Worm (Caenorhabditis elegans) whole organism, L4/young adult: ENCODE results near the gene Y11D7A.10.

ENCODE experiments used
- W03F9.2 ChIP-seq: fragments of 150-350 bp; optimal IDR thresholded peaks from 2 replicates; lab custom pipeline; 2014; ENCODE audit warnings: missing biosample characterization, missing genetic modification characterization
- dao-5 ChIP-seq: sonication (generic microtip); optimal IDR thresholded peaks from 2 replicates; lab custom pipeline; 2016; ENCODE audit warnings: missing genotype, missing genetic modification characterization, moderate library complexity, missing compliant biosample characterization
- him-1 ChIP-seq: sonication (generic microtip); optimal IDR thresholded peaks from 2 replicates; lab custom pipeline; 2016; ENCODE audit warnings: missing genotype, missing genetic modification reagents, missing genetic modification characterization, missing compliant biosample characterization

The Y11D7A.10 gene

DNA sequence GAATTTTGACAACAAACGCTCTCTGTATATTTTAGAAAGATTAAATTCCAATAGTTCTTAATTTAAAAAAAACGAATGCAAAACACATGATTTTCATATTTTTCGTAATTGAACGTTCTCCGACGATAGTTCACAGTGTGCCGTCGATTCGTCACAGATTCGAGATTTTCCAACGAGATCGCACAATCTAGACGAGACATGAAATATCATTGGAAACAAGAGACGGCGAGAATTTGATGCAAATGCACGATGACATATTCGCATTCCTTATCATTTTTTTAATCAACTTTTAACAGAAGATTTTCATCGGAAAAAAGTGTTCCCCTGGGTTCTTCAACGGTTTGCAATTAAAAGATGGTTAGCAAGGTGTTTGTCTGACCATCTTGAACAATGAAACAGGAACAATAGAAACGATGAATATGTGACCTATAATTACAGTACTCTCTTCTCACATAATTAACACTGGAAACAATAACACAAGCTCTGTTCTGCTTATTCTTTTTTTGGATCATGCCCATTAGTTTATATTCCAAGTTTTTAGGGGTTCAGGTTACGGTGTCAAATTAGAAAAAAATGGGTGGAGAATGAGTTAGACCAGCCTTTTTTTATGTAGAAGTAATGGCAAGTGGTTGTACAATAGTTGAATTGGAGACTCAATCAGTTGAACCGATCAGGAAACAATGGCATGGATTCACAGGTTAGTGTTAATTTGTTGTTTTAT lies 27.0 kb downstream of the Y11D7A.10 start, which contains the start of gene Y11D7A.3:
Gene Y11D7A.3 (plus strand): TSS at position 671 of the 721 bp plus-strand sequence.
- no peak for TF ChIP-seq dao-5 (tag; lab: Kevin White, UChicago)
- TF ChIP-seq W03F9.2 (tag; lab: Kevin White, UChicago) = no peak
- TF ChIP-seq him-1 = no peak

- TF ChIP-seq dao-5 (tag; lab: Kevin White, UChicago) (no peak), W03F9.2 (tag; lab: Kevin White, UChicago) (no peak), him-1 (no peak)
These were observed 31.9 kb downstream of the Y11D7A.10 start for ce11 chrIV:9227650-9228049.

DNA sequence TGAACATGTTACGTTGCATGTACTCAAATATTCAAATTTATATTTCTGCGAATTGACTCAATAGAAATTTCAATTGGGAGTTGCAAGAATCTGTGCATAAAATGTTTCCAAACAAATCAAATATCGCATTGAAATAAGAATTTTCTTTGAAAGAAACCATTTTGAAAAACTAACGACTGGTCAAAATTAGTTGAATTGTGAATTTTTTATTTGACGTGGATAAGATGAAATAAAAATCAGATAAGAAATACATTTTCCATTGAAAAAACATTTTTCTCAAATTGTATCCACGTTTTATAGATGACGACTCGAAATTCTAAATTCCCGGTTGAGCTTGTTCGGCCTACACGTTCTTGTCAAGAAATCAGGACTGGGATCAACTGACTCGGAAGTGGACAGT lies 34.7 kb downstream of the Y11D7A.10 start, which contains the start of gene C46C2.3:
Gene C46C2.3 (plus strand): TSS at position 301 of the 400 bp plus-strand sequence.
- TF ChIP-seq W03F9.2 (tag; lab: Kevin White, UChicago) (no peak), dao-5 (tag; lab: Kevin White, UChicago) (no peak), him-1 (no peak)

ce11 chrIV:9218415-9218814 lies 41.2 kb downstream of the Y11D7A.10 start:
- no peak for TF ChIP-seq dao-5 (tag; lab: Kevin White, UChicago)
- TF ChIP-seq W03F9.2 (tag; lab: Kevin White, UChicago) = no peak
- no peak for TF ChIP-seq him-1

DNA sequence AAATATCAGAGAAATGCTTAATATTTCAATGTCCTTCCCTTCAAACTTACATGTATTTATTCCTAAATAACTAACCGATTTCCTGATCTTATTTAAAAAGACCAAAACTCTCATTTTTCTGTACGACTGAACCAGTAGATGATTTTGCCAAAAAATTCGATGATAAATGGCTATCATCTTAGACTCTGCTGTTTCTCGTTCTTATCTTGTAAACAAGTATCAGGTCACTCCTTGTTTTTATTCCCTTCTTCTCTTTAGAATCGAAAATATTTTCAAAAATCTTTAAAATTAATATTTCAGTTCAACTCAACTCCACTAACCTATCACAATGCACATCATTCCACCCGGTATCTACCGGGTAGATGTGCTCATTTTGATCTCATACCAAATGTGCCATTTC lies 42.1 kb downstream of the Y11D7A.10 start, which contains the start of gene C46C2.2:
Gene C46C2.2 (plus strand): TSS at position 301 of the 400 bp plus-strand sequence.
- TF ChIP-seq dao-5 (tag; lab: Kevin White, UChicago) (no peak), him-1 (no peak), W03F9.2 (tag; lab: Kevin White, UChicago) (no peak)

DNA sequence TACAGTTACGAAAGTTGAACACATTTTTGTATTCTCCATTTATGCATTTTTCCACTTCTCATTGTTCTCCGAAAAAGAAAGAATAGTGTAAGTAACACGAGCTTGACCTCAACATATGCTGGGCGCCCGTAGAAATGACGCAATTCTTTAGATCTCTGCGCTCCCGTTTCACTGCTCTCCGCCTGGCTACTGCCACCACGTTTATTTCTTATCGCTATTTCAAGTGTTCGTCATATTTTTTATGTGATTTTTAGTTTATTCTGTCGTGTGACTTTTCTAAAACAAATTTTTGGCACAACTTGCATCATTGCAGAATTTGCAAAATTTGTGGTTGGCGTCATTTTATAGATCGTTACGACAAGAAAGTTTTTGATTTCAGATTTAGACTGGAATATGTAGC lies 42.6 kb downstream of the Y11D7A.10 start:
- TF ChIP-seq dao-5 (tag; lab: Kevin White, UChicago) (no peak), W03F9.2 (tag; lab: Kevin White, UChicago) (no peak), him-1 (no peak)

- no peak for TF ChIP-seq him-1
- TF ChIP-seq W03F9.2 (tag; lab: Kevin White, UChicago) = no peak
- TF ChIP-seq dao-5 (tag; lab: Kevin White, UChicago) = no peak
These were observed 43.1 kb downstream of the Y11D7A.10 start for ce11 chrIV:9216437-9216836.

- no peak for TF ChIP-seq him-1
These were observed 43.7 kb downstream of the Y11D7A.10 start for ce11 chrIV:9215824-9216223.

DNA sequence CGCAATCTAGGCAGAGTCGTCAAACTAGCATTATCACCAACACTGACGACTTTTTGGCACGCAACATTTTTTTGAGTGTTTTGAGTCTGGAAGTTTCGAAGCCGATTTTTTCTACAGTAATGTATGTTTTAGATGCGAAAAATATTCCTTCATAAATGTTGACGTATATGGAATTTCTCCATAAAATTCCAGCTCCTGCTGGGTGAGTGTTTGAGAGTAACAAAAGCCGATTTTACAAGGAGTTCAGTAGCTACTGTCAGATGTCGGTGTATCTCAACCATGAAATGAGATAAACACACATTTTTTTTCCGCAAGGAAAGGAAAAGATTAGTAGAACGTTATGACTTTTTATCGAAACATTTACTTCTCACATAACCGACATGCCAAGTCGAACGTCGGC lies 44.7 kb downstream of the Y11D7A.10 start:
- TF ChIP-seq dao-5 (tag; lab: Kevin White, UChicago) (no peak), him-1 (no peak), W03F9.2 (tag; lab: Kevin White, UChicago) (no peak)

DNA sequence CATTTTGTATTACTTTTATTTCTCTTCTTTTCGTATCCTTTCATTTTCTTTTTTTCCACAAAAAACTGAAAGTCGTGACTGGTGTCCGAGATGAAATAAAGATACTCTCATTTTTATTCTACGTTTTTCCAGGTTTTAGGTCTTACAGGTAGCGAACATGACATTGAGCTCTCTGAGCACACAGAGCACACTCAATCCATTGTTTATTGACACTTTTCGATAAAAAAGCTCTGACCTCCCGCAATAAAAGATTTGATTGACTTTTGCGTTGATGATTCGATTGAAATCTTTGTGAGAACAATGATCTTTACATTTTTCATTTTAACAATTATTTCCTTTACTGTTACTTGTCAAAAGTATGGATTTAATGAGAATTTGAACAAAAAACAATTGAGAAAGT lies 47.4 kb downstream of the Y11D7A.10 start, which contains the start of gene C46C2.6:
Gene C46C2.6 (plus strand): TSS at position 301 of the 400 bp plus-strand sequence.
- TF ChIP-seq W03F9.2 (tag; lab: Kevin White, UChicago) = no peak
- TF ChIP-seq him-1 = no peak
- TF ChIP-seq dao-5 (tag; lab: Kevin White, UChicago) = no peak

DNA sequence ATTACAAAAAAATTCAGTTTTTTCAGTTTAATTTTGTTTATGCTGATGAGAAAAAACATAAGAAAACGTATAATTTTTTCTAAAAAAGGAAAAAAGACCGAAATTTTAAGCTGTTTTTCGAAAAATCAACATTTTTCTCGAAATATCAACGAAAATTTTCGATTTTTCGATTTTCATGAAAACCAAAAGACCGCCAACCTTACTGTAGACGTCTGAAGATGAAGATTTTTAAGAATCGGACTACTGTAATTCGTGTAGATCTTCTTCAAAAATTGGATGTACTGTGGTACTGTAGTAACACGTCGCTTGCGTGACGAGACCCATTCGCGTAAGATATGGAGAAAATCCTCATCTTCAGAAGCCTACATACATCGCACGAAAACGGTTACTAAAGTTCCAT lies 48.7 kb downstream of the Y11D7A.10 start:
- no peak for TF ChIP-seq him-1
- no peak for TF ChIP-seq dao-5 (tag; lab: Kevin White, UChicago)
- no peak for TF ChIP-seq W03F9.2 (tag; lab: Kevin White, UChicago)
